Worm (Caenorhabditis elegans) whole organism, late embryonic: ENCODE results near the gene T04B2.8.

Experiments
- C08G9.2 ChIP-seq: sonication (generic microtip); optimal IDR thresholded peaks from 2 replicates; lab custom pipeline; 2016; ENCODE audit warnings: mild to moderate bottlenecking, missing genetic modification characterization, moderate library complexity, missing compliant biosample characterization
- C38D4.7 ChIP-seq: fragments of 200-800 bp; sonication (Bioruptor generic); optimal IDR thresholded peaks from 2 replicates; lab custom pipeline; 2018; ENCODE audit warnings: mild to moderate bottlenecking, missing genetic modification characterization, moderate library complexity, missing compliant biosample characterization
- F13H6.1 ChIP-seq: sonication (generic microtip); optimal IDR thresholded peaks from 2 replicates; lab custom pipeline; 2016; ENCODE audit warnings: missing genetic modification characterization, missing compliant biosample characterization
- K09A11.1 ChIP-seq: sonication (generic microtip); optimal IDR thresholded peaks from 2 replicates; lab custom pipeline; 2017; ENCODE audit warnings: antibody characterized with exemption, mild to moderate bottlenecking, missing genetic modification characterization, missing compliant biosample characterization; ENCODE audit not compliant: insufficient read depth
- T23F11.4 ChIP-seq: fragments of 200-800 bp; sonication (Bioruptor generic); optimal IDR thresholded peaks from 2 replicates; lab custom pipeline; 2018; ENCODE audit warnings: mild to moderate bottlenecking, missing genetic modification characterization, missing compliant biosample characterization
- ama-1 ChIP-seq: fragments of 150-350 bp; optimal IDR thresholded peaks from 2 replicates; lab custom pipeline; 2014
- ceh-14 ChIP-seq: sonication (generic microtip); optimal IDR thresholded peaks from 2 replicates; lab custom pipeline; 2016; ENCODE audit warnings: missing genotype, missing genetic modification characterization, missing compliant biosample characterization
- ceh-18 ChIP-seq: sonication (generic microtip); optimal IDR thresholded peaks from 2 replicates; lab custom pipeline; 2016; ENCODE audit warnings: missing genetic modification characterization, missing compliant biosample characterization
- ceh-19 ChIP-seq: fragments of 200-800 bp; sonication (Bioruptor generic); optimal IDR thresholded peaks from 2 replicates; lab custom pipeline; 2018; ENCODE audit warnings: mild to moderate bottlenecking, missing genetic modification characterization, missing compliant biosample characterization
- ceh-22 ChIP-seq: sonication (generic microtip); optimal IDR thresholded peaks from 2 replicates; lab custom pipeline; 2017; ENCODE audit warnings: missing biosample characterization, missing genetic modification characterization
- ceh-30 ChIP-seq: fragments of 150-350 bp; optimal IDR thresholded peaks from 2 replicates; lab custom pipeline; 2014; ENCODE audit warnings: missing biosample characterization, missing genetic modification characterization
- ceh-31 ChIP-seq: sonication (generic microtip); optimal IDR thresholded peaks from 2 replicates; lab custom pipeline; 2016; ENCODE audit warnings: missing genetic modification characterization, missing compliant biosample characterization
- ceh-9 ChIP-seq: sonication (generic microtip); optimal IDR thresholded peaks from 2 replicates; lab custom pipeline; 2016; ENCODE audit warnings: mild to moderate bottlenecking, missing genetic modification characterization, inconsistent platforms, missing compliant biosample characterization
- dmd-4 ChIP-seq: sonication (generic microtip); optimal IDR thresholded peaks from 2 replicates; lab custom pipeline; 2016; ENCODE audit warnings: borderline replicate concordance, missing genetic modification characterization, missing compliant biosample characterization
- dve-1 ChIP-seq: sonication (generic microtip); optimal IDR thresholded peaks from 2 replicates; lab custom pipeline; 2017; ENCODE audit warnings: antibody characterized with exemption, mild to moderate bottlenecking, missing genetic modification characterization, missing compliant biosample characterization
- elt-2 ChIP-seq: sonication (generic microtip); optimal IDR thresholded peaks from 2 replicates; lab custom pipeline; 2016; ENCODE audit warnings: missing genetic modification reagents, missing genetic modification characterization, missing compliant biosample characterization
- eyg-1 ChIP-seq: sonication (generic microtip); optimal IDR thresholded peaks from 2 replicates; lab custom pipeline; 2016; ENCODE audit warnings: missing genotype, missing genetic modification characterization, missing compliant biosample characterization
- fkh-6 ChIP-seq: sonication (generic microtip); optimal IDR thresholded peaks from 2 replicates; lab custom pipeline; 2016; ENCODE audit warnings: missing genetic modification characterization, missing compliant biosample characterization
- gmeb-2 ChIP-seq: sonication (generic microtip); optimal IDR thresholded peaks from 2 replicates; lab custom pipeline; 2016; ENCODE audit warnings: missing genetic modification characterization, inconsistent platforms, missing compliant biosample characterization
- hlh-13 ChIP-seq: fragments of 200-800 bp; sonication (Bioruptor generic); optimal IDR thresholded peaks from 2 replicates; lab custom pipeline; 2018; ENCODE audit warnings: mild to moderate bottlenecking, missing genetic modification characterization, missing compliant biosample characterization
- hlh-30 ChIP-seq: sonication (generic microtip); optimal IDR thresholded peaks from 2 replicates; lab custom pipeline; 2017; ENCODE audit warnings: antibody characterized with exemption, missing genetic modification characterization, missing compliant biosample characterization; ENCODE audit not compliant: insufficient read depth
- mec-3 ChIP-seq: sonication (generic microtip); optimal IDR thresholded peaks from 2 replicates; lab custom pipeline; 2016; ENCODE audit warnings: borderline replicate concordance, missing genetic modification characterization, missing compliant biosample characterization
- nfya-1 ChIP-seq: sonication (generic microtip); optimal IDR thresholded peaks from 2 replicates; lab custom pipeline; 2017; ENCODE audit warnings: missing genetic modification characterization, mild to moderate bottlenecking, missing compliant biosample characterization, antibody characterized with exemption, moderate library complexity
- nhr-232 ChIP-seq: sonication (generic microtip); optimal IDR thresholded peaks from 2 replicates; lab custom pipeline; 2016; ENCODE audit warnings: missing genetic modification characterization, missing compliant biosample characterization
- pag-3 ChIP-seq: sonication (generic microtip); optimal IDR thresholded peaks from 2 replicates; lab custom pipeline; 2016; ENCODE audit warnings: missing compliant biosample characterization, missing genetic modification characterization, borderline replicate concordance
- pha-2 ChIP-seq: sonication (generic microtip); optimal IDR thresholded peaks from 2 replicates; lab custom pipeline; 2017; ENCODE audit warnings: mild to moderate bottlenecking, missing genetic modification characterization, missing compliant biosample characterization
- rnt-1 ChIP-seq: sonication (generic microtip); optimal IDR thresholded peaks from 2 replicates; lab custom pipeline; 2016; ENCODE audit warnings: missing genetic modification characterization, missing compliant biosample characterization
- tbx-2 ChIP-seq: sonication (generic microtip); optimal IDR thresholded peaks from 2 replicates; lab custom pipeline; 2016; ENCODE audit warnings: missing genetic modification characterization, missing compliant biosample characterization
- tbx-7 ChIP-seq: sonication (generic microtip); optimal IDR thresholded peaks from 2 replicates; lab custom pipeline; 2016; ENCODE audit warnings: missing genotype, missing genetic modification characterization, missing compliant biosample characterization
- ttx-3 ChIP-seq: sonication (generic microtip); optimal IDR thresholded peaks from 2 replicates; lab custom pipeline; 2016; ENCODE audit warnings: missing genetic modification reagents, missing genetic modification characterization, missing compliant biosample characterization
- unc-42 ChIP-seq: sonication (generic microtip); optimal IDR thresholded peaks from 2 replicates; lab custom pipeline; 2016; ENCODE audit warnings: missing genotype, missing genetic modification characterization, missing compliant biosample characterization
- unc-55 ChIP-seq: sonication (generic microtip); optimal IDR thresholded peaks from 2 replicates; lab custom pipeline; 2017; ENCODE audit warnings: missing biosample characterization, missing genetic modification reagents, missing genetic modification characterization
- unc-86 ChIP-seq: sonication (generic microtip); optimal IDR thresholded peaks from 2 replicates; lab custom pipeline; 2016; ENCODE audit warnings: missing genetic modification characterization, missing compliant biosample characterization
- zip-5 ChIP-seq: sonication (generic microtip); optimal IDR thresholded peaks from 2 replicates; lab custom pipeline; 2016; ENCODE audit warnings: missing genetic modification characterization, missing compliant biosample characterization
- ztf-16 ChIP-seq: sonication (generic microtip); optimal IDR thresholded peaks from 2 replicates; lab custom pipeline; 2017; ENCODE audit warnings: missing genetic modification characterization, missing compliant biosample characterization

Gene T04B2.8

DNA sequence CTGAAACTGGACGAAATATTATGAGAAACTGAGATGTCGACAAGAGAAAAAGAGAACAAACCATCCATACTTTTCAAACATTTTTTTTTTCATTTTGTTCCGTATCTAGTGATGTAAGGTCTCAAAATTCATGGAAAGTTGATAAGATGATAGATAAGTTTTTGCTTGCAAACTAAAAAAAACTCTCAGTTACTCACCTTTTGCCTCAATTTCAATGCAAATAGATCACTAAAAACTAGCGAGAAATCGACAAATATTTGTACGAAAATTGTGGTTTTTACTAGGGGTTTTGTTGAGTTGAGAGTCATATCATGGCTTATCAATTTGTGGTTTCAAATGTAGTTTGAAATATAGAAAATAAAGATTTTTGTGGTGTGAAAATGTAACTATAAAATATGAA, 9.8 kb upstream of the T04B2.8 start:
- TF ChIP-seq F13H6.1 (tag; lab: Kevin White, UChicago) (no peak), K09A11.1 (tag; lab: Kevin White, UChicago) (no peak), elt-2 (tag; lab: Kevin White, UChicago) (no peak), fkh-6 (tag; lab: Kevin White, UChicago) (no peak), unc-42 (no peak), ceh-22 (tag; lab: Kevin White, UChicago) (no peak), ttx-3 (no peak)

- TF ChIP-seq ceh-31 (tag; lab: Kevin White, UChicago) = no peak
- TF ChIP-seq ceh-18 = no peak
- TF ChIP-seq tbx-2 (tag; lab: Kevin White, UChicago) = no peak
- no peak for TF ChIP-seq ceh-22 (tag; lab: Kevin White, UChicago)
- peak; percentile 91 for TF ChIP-seq elt-2 (tag; lab: Kevin White, UChicago)
- no peak for TF ChIP-seq ceh-19 (GFP tag; lab: Kevin White, UChicago)
- TF ChIP-seq pha-2 = no peak
Observed at ce11 chrIV:10059175-10059574, 8.2 kb upstream of the T04B2.8 start.

DNA sequence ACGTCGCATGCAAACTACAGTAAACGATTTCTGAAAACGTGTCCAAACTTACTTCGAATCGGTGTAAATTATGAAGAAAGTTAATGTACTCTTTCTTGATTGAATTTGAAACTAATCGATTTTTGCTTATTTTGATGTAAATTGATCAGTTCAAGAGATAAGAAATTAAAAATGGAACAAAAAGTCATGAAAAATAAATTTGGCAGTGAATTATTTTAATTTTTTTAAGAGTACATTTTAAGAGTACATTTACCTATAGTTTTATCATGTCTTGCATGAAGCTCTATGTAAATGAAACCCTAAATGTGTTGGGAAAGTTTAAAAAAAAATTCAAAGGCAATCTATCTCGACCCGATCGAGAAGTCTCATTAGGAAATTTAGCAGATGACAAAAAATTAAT, 5.2 kb upstream of the T04B2.8 start, which contains the start of gene T04B2.7:
Gene T04B2.7 (minus strand): TSS at position 101 of the 400 bp plus-strand sequence.
- TF ChIP-seq zip-5 (tag; lab: Kevin White, UChicago) = no peak
- TF ChIP-seq dve-1 = no peak

DNA sequence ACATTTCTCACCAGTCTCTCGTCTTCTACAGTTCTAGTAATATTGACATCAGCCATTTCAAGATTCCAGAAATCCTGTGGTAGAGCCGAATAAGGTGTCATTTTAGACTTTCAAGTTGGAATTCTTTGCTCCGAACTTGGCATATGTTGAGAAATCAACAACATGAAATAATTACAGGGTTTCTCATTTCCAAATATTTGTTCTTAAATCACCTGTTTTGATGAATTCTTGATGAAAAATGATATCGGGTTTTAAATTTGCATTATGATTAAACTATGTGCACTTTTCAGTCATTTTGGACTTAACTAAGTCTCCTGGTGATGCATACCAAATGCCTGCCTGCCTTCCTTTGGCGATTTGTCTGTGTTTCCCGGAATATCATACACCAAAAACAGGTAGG, 2.6 kb upstream of the T04B2.8 start, which contains the start of gene srv-12:
Gene srv-12 (minus strand): TSS at position 101 of the 400 bp plus-strand sequence.
- no peak for TF ChIP-seq gmeb-2 (tag; lab: Kevin White, UChicago)
- no peak for TF ChIP-seq ceh-18
- TF ChIP-seq tbx-7 (tag; lab: Kevin White, UChicago) = no peak
- no peak for TF ChIP-seq C38D4.7 (GFP tag; lab: Kevin White, UChicago)
- no peak for TF ChIP-seq ceh-30 (tag; lab: Kevin White, UChicago)
- no peak for TF ChIP-seq dve-1
- TF ChIP-seq fkh-6 (tag; lab: Kevin White, UChicago) = no peak

DNA sequence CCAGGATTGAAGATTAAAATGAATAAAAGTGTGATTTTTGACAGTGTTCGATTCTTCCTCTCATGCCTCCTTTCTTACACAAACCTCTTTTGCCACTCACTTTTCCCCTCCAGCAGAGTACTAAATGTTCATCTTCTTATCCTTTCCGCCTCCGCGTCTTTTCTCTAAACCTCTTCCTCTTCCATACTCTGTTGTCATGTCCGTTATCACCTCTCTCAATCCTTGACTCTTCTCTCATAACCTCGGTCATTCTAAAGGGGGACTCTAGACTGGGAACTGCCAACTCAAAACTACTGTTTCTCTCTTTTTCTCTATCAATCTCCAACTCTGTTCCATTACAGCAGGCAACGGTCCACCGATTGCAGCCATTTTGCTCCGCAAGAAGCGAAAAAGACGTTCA, 2.7 kb downstream of the T04B2.8 start:
- TF ChIP-seq ttx-3 (no peak), dmd-4 (no peak)

ce11 chrIV:10047108-10047507, 3.9 kb downstream of the T04B2.8 start, which contains the start of gene T04B2.3:
Gene T04B2.3 (plus strand): TSS chrIV:10047408.
- TF ChIP-seq ztf-16 (tag; lab: Kevin White, UChicago) (no peak), fkh-6 (tag; lab: Kevin White, UChicago) (no peak), ama-1 (no peak), unc-86 (no peak), ceh-14 (no peak), unc-55 (GFP tag; lab: Kevin White, UChicago) (no peak), ceh-9 (no peak), ceh-22 (tag; lab: Kevin White, UChicago) (no peak), C08G9.2 (tag; lab: Kevin White, UChicago) (no peak), ceh-30 (tag; lab: Kevin White, UChicago) (no peak), rnt-1 (tag; lab: Kevin White, UChicago) (no peak), nfya-1 (tag; lab: Kevin White, UChicago) (no peak), mec-3 (tag; lab: Kevin White, UChicago) (no peak), K09A11.1 (tag; lab: Kevin White, UChicago) (no peak), T23F11.4 (GFP tag; lab: Kevin White, UChicago) (no peak)

- TF ChIP-seq pag-3 (tag; lab: Kevin White, UChicago) = no peak
- TF ChIP-seq C08G9.2 (tag; lab: Kevin White, UChicago) = no peak
- TF ChIP-seq eyg-1 (tag; lab: Kevin White, UChicago) = no peak
- TF ChIP-seq ceh-18 = no peak
- TF ChIP-seq tbx-7 (tag; lab: Kevin White, UChicago) = no peak
- no peak for TF ChIP-seq nhr-232 (tag; lab: Kevin White, UChicago)
- TF ChIP-seq hlh-30 (tag; lab: Kevin White, UChicago) = no peak
- no peak for TF ChIP-seq hlh-13
- TF ChIP-seq fkh-6 (tag; lab: Kevin White, UChicago) = no peak
- no peak for TF ChIP-seq mec-3 (tag; lab: Kevin White, UChicago)
Observed at ce11 chrIV:10046005-10046404, 5.0 kb downstream of the T04B2.8 start.
